Worm (Caenorhabditis elegans) whole organism, L2 larva: ENCODE measurements around the gene atln-2.

ENCODE experiments used
- C34F6.9 ChIP-seq: fragments of 150-350 bp; optimal IDR thresholded peaks from 2 replicates; lab custom pipeline; 2014; ENCODE audit warnings: missing biosample characterization, missing genetic modification characterization
- F13H6.1 ChIP-seq: sonication (generic microtip); optimal IDR thresholded peaks from 2 replicates; lab custom pipeline; 2016; ENCODE audit warnings: missing genetic modification characterization, missing compliant biosample characterization
- R02D3.7 ChIP-seq: fragments of 150-350 bp; optimal IDR thresholded peaks from 2 replicates; lab custom pipeline; 2014; ENCODE audit warnings: missing biosample characterization, missing genetic modification characterization
- alr-1 ChIP-seq: fragments of 150-350 bp; optimal IDR thresholded peaks from 2 replicates; lab custom pipeline; 2014; ENCODE audit warnings: missing biosample characterization, missing genetic modification characterization
- blmp-1 ChIP-seq: sonication (generic microtip); optimal IDR thresholded peaks from 2 replicates; lab custom pipeline; 2017; ENCODE audit warnings: missing genetic modification characterization, mild to moderate bottlenecking, missing compliant biosample characterization, antibody characterized with exemption, moderate library complexity; ENCODE audit not compliant: insufficient read depth
- ceh-82 ChIP-seq: fragments of 150-350 bp; optimal IDR thresholded peaks from 2 replicates; lab custom pipeline; 2014; ENCODE audit warnings: missing biosample characterization, missing genetic modification characterization
- crh-2 ChIP-seq: sonication (generic microtip); optimal IDR thresholded peaks from 2 replicates; lab custom pipeline; 2017; ENCODE audit warnings: missing biosample characterization, missing genetic modification characterization
- dmd-4 ChIP-seq: sonication (generic microtip); optimal IDR thresholded peaks from 2 replicates; lab custom pipeline; 2017; ENCODE audit warnings: missing biosample characterization, missing genetic modification characterization
- elt-1 ChIP-seq: fragments of 150-350 bp; optimal IDR thresholded peaks from 2 replicates; lab custom pipeline; 2014; ENCODE audit warnings: missing biosample characterization, missing genetic modification characterization
- elt-3 ChIP-seq: sonication (generic microtip); optimal IDR thresholded peaks from 2 replicates; lab custom pipeline; 2017; ENCODE audit warnings: missing biosample characterization, missing genetic modification characterization
- fos-1 ChIP-seq: fragments of 150-350 bp; optimal IDR thresholded peaks from 2 replicates; lab custom pipeline; 2014; ENCODE audit warnings: missing biosample characterization, missing genetic modification characterization
- gmeb-1 ChIP-seq: fragments of 150-350 bp; optimal IDR thresholded peaks from 2 replicates; lab custom pipeline; 2014; ENCODE audit warnings: missing biosample characterization, missing genetic modification characterization
- lin-11 ChIP-seq: fragments of 150-350 bp; sonication (generic microtip); optimal IDR thresholded peaks from 2 replicates; lab custom pipeline; 2014; ENCODE audit warnings: missing biosample characterization, missing genetic modification characterization, inconsistent platforms, mixed read lengths
- lin-13 ChIP-seq: fragments of 150-350 bp; optimal IDR thresholded peaks from 2 replicates; lab custom pipeline; 2014; ENCODE audit warnings: missing biosample characterization, missing genetic modification reagents, missing genetic modification characterization
- lin-39 ChIP-seq: fragments of 150-350 bp; optimal IDR thresholded peaks from 2 replicates; lab custom pipeline; 2014; ENCODE audit warnings: missing biosample characterization, missing genetic modification reagents, missing genetic modification characterization
- lsy-2 ChIP-seq, 2 experiments: fragments of 150-350 bp in 1 of 2; sonication (generic microtip) in 1 of 2; optimal IDR thresholded peaks; 2 replicates each; lab custom pipeline; 2014 to 2017; ENCODE audit warnings: missing biosample characterization in 2 of 2, missing genetic modification characterization in 2 of 2
- mab-5 ChIP-seq: fragments of 150-350 bp; optimal IDR thresholded peaks from 2 replicates; lab custom pipeline; 2014; ENCODE audit warnings: missing biosample characterization, missing genetic modification characterization
- nhr-10 ChIP-seq: sonication (generic microtip); optimal IDR thresholded peaks from 2 replicates; lab custom pipeline; 2017; ENCODE audit warnings: missing biosample characterization, missing genetic modification characterization
- nhr-11 ChIP-seq: fragments of 150-350 bp; optimal IDR thresholded peaks from 2 replicates; lab custom pipeline; 2014; ENCODE audit warnings: missing biosample characterization, missing genetic modification characterization
- nhr-12 ChIP-seq: fragments of 150-350 bp; optimal IDR thresholded peaks from 2 replicates; lab custom pipeline; 2014; ENCODE audit warnings: missing biosample characterization, missing genetic modification characterization
- nhr-129 ChIP-seq: fragments of 150-350 bp; optimal IDR thresholded peaks from 2 replicates; lab custom pipeline; 2014; ENCODE audit warnings: missing biosample characterization, missing genetic modification characterization
- nhr-21 ChIP-seq: fragments of 150-350 bp; optimal IDR thresholded peaks from 2 replicates; lab custom pipeline; 2014; ENCODE audit warnings: missing biosample characterization, missing genetic modification characterization
- nhr-23 ChIP-seq: fragments of 150-350 bp; optimal IDR thresholded peaks from 2 replicates; lab custom pipeline; 2014; ENCODE audit warnings: missing biosample characterization, missing genetic modification reagents, missing genetic modification characterization
- nhr-237 ChIP-seq: fragments of 150-350 bp; optimal IDR thresholded peaks from 2 replicates; lab custom pipeline; 2014; ENCODE audit warnings: missing biosample characterization, missing genetic modification characterization
- nhr-25 ChIP-seq: fragments of 150-350 bp; sonication (generic microtip); optimal IDR thresholded peaks from 3 replicates; lab custom pipeline; 2014; ENCODE audit warnings: missing biosample characterization, missing genetic modification characterization
- nhr-77 ChIP-seq: fragments of 150-350 bp; optimal IDR thresholded peaks from 2 replicates; lab custom pipeline; 2014; ENCODE audit warnings: missing biosample characterization, missing genetic modification characterization
- sem-4 ChIP-seq: fragments of 150-350 bp; optimal IDR thresholded peaks from 2 replicates; lab custom pipeline; 2014; ENCODE audit warnings: missing biosample characterization, missing genetic modification reagents, missing genetic modification characterization
- sma-3 ChIP-seq: sonication (generic microtip); optimal IDR thresholded peaks from 2 replicates; lab custom pipeline; 2016; ENCODE audit warnings: missing genetic modification reagents, missing genetic modification characterization, missing compliant biosample characterization
- sma-9 ChIP-seq, 2 experiments: fragments of 150-350 bp in 1 of 2; sonication (generic microtip) in 1 of 2; optimal IDR thresholded peaks; 2 replicates each; lab custom pipeline; 2014 to 2016; ENCODE audit warnings: missing genetic modification characterization in 2 of 2, mild to moderate bottlenecking in 1 of 2, missing biosample characterization in 1 of 2, missing compliant biosample characterization in 1 of 2, missing genetic modification reagents in 1 of 2, moderate library complexity in 1 of 2
- unc-39 ChIP-seq: fragments of 150-350 bp; optimal IDR thresholded peaks from 2 replicates; lab custom pipeline; 2014; ENCODE audit warnings: missing biosample characterization, missing genetic modification characterization
- unc-55 ChIP-seq: fragments of 150-350 bp; sonication (generic microtip); optimal IDR thresholded peaks from 3 replicates; lab custom pipeline; 2014; ENCODE audit warnings: missing biosample characterization, missing genetic modification reagents, missing genetic modification characterization
- unc-62 ChIP-seq: fragments of 150-350 bp; optimal IDR thresholded peaks from 2 replicates; lab custom pipeline; 2014; ENCODE audit warnings: missing biosample characterization, missing genetic modification reagents, missing genetic modification characterization
- ztf-1 ChIP-seq: fragments of 200-800 bp; sonication (Bioruptor generic); conservative IDR thresholded peaks from 2 replicates; pipeline ENCODE4 v1.3.6; 2022; ENCODE audit warnings: missing genetic modification characterization, missing compliant biosample characterization
- ztf-11 ChIP-seq: sonication (generic microtip); optimal IDR thresholded peaks from 2 replicates; lab custom pipeline; 2017; ENCODE audit warnings: missing biosample characterization, missing genetic modification characterization
- ztf-4 ChIP-seq: fragments of 150-350 bp; optimal IDR thresholded peaks from 2 replicates; lab custom pipeline; 2014; ENCODE audit warnings: missing biosample characterization, missing genetic modification characterization

atln-2 gene

ce11 chrIV:15020958-15021357, 39.5 kb downstream of the atln-2 start (continued):
- TF ChIP-seq nhr-237 (tag; lab: Kevin White, UChicago) (no peak), gmeb-1 (tag; lab: Kevin White, UChicago) (no peak), nhr-21 (tag; lab: Kevin White, UChicago) (no peak), unc-39 (no peak)
- TF ChIP-seq, all 48 proteins: peak for 7

DNA sequence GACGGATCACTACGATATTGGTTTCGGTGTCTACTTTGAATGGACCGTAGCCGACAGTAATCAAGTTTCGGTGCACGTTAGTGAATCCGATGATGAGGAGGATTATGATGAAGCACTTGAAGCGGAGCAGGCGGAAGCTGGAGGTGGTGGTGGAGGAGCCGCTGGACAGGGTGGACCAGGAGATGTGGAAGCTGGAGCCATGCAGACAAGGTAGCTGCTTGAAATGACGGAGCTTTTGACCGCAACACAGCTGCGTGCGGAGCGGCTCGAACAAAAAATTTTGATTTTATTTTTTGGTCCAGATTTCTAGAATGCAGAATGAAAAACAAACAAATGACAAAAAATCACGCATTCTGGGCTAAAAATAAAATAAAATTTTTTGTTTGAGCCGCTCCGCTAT, 43.0 kb downstream of the atln-2 start:
- TF ChIP-seq lin-39: no peak
- no peak for TF ChIP-seq ceh-82 (tag; lab: Kevin White, UChicago)
- TF ChIP-seq nhr-77 (tag; lab: Kevin White, UChicago): no peak
- no peak for TF ChIP-seq alr-1 (tag; lab: Kevin White, UChicago)
- TF ChIP-seq elt-3 (tag; lab: Kevin White, UChicago): no peak
- TF ChIP-seq nhr-129 (tag; lab: Kevin White, UChicago): no peak
- no peak for TF ChIP-seq elt-1 (tag; lab: Kevin White, UChicago)
- TF ChIP-seq fos-1 (tag; lab: Kevin White, UChicago): no peak
- TF ChIP-seq nhr-21 (tag; lab: Kevin White, UChicago): no peak
- no peak for TF ChIP-seq unc-62
- TF ChIP-seq dmd-4 (tag; lab: Kevin White, UChicago): no peak
- no peak for TF ChIP-seq lsy-2 (tag; optimal IDR thresholded peaks at IDR 0.05; lab: Kevin White, UChicago)
- TF ChIP-seq crh-2: no peak
- no peak for TF ChIP-seq F13H6.1 (tag; lab: Kevin White, UChicago)

DNA sequence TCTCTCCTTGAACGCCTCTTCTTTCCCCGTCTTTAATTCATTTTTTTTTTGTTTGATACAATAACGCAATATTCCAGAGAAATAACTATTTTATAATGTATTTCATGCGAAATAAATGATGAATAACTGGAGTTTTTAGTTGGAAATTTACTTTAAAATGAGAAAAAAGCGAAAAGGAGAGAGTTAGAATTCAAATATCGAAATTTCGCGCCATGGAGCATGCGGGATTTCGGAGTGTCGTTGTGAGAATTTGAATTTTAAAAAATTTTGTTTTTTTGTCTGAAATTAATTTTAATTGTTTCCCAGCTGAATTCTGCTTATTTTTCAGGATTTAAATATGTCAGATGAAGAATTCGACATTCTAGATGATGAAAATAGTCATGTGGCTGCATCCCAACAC, 44.0 kb downstream of the atln-2 start, which contains the start of gene fcd-2:
Gene fcd-2, plus strand, starts transcription at position 327 of the 400 bp plus-strand sequence.
- TF ChIP-seq crh-2: peak; percentile 48
- TF ChIP-seq C34F6.9 (tag; lab: Kevin White, UChicago): peak; percentile 66
- peak; percentile 86 for TF ChIP-seq gmeb-1 (tag; lab: Kevin White, UChicago)
- peak in 1 of 2 experiments; percentile 67 for TF ChIP-seq lsy-2 (tag; optimal IDR thresholded peaks at IDR 0.05; lab: Kevin White, UChicago)
- TF ChIP-seq ztf-4 (tag; lab: Kevin White, UChicago): peak; percentile 3
- TF ChIP-seq lin-13 (GFP tag; lab: Kevin White, UChicago): peak; percentile 63
- no peak for TF ChIP-seq ztf-1 (GFP tag; lab: Robert Waterston, UW)
- TF ChIP-seq nhr-25 (tag; lab: Kevin White, UChicago): peak; percentile 22
- no peak for TF ChIP-seq alr-1 (tag; lab: Kevin White, UChicago)
- no peak for TF ChIP-seq sma-9 (GFP tag; optimal IDR thresholded peaks at IDR 0.05; lab: Kevin White, UChicago)
- TF ChIP-seq sma-9 (tag; optimal IDR thresholded peaks at IDR 0.05; lab: Kevin White, UChicago): no peak
- peak; percentile 76 for TF ChIP-seq unc-55 (GFP tag; lab: Kevin White, UChicago)
- TF ChIP-seq nhr-12 (tag; lab: Kevin White, UChicago): no peak
- TF ChIP-seq fos-1 (tag; lab: Kevin White, UChicago): peak; percentile 24
- TF ChIP-seq nhr-129 (tag; lab: Kevin White, UChicago): peak; percentile 73
- TF ChIP-seq sma-3 (GFP tag; lab: Kevin White, UChicago): peak; percentile 21
- no peak for TF ChIP-seq ztf-11
- TF ChIP-seq nhr-23 (tag; lab: Kevin White, UChicago): no peak
- TF ChIP-seq nhr-11 (tag; lab: Kevin White, UChicago): no peak
- TF ChIP-seq mab-5 (tag; lab: Kevin White, UChicago): no peak

DNA sequence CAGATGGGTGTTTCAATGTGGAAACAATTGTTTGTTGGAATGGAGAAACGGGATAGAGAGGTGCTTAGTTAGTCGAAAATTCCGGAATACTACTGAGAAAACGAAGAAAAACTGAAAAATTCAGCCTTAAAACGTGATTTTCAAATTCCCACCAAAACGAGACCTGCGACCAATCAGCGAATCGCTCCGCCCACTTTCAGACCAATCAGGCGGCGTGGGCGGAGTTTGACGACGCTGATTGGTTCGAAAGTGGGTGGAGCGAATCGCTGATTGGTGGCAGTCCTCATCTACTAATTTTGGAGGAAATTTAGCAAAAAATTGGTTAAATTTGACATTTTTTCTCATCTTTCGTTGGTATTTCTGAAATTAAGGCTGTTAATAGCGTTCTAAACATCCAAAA, 45.9 kb downstream of the atln-2 start:
- TF ChIP-seq sma-3 (GFP tag; lab: Kevin White, UChicago) (no peak), nhr-11 (tag; lab: Kevin White, UChicago) (no peak), R02D3.7 (no peak), lin-11 (tag; lab: Kevin White, UChicago) (no peak), nhr-10 (tag; lab: Kevin White, UChicago) (no peak)

DNA sequence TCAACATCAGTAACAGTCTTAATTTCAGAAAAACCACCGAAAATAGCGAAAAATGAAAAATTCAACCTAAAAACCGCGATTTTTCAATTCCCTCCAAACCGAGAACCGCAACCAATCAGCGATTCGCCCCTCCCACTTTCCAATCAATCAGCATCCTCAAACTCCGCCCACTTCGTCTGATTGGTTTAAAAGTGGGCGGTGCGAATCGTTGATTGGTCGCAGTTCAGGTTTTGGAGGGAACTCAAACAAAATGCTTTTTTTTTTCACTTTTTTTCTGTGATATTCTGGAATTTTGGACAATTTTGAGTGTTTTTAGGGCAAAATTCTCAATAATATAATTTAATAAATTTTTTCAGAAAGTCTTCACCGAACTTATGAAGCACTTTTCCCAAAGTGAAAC, 46.5 kb downstream of the atln-2 start:
- no peak for TF ChIP-seq nhr-129 (tag; lab: Kevin White, UChicago)
- no peak for TF ChIP-seq unc-62
- no peak for TF ChIP-seq nhr-237 (tag; lab: Kevin White, UChicago)
- TF ChIP-seq gmeb-1 (tag; lab: Kevin White, UChicago): no peak
- TF ChIP-seq lin-11 (tag; lab: Kevin White, UChicago): no peak
- no peak for TF ChIP-seq nhr-23 (tag; lab: Kevin White, UChicago)
- no peak for TF ChIP-seq nhr-11 (tag; lab: Kevin White, UChicago)
- no peak for TF ChIP-seq ceh-82 (tag; lab: Kevin White, UChicago)
- no peak for TF ChIP-seq nhr-12 (tag; lab: Kevin White, UChicago)
- TF ChIP-seq dmd-4 (tag; lab: Kevin White, UChicago): no peak
- TF ChIP-seq crh-2: no peak
- TF ChIP-seq unc-55 (GFP tag; lab: Kevin White, UChicago): no peak
- no peak for TF ChIP-seq sem-4 (tag; lab: Kevin White, UChicago)
- no peak for TF ChIP-seq blmp-1 (tag; lab: Kevin White, UChicago)
- no peak for TF ChIP-seq R02D3.7
- TF ChIP-seq sma-9 (GFP tag; optimal IDR thresholded peaks at IDR 0.05; lab: Kevin White, UChicago): no peak
- no peak for TF ChIP-seq sma-9 (tag; optimal IDR thresholded peaks at IDR 0.05; lab: Kevin White, UChicago)
- no peak for TF ChIP-seq lin-39
- TF ChIP-seq C34F6.9 (tag; lab: Kevin White, UChicago): no peak
- no peak for TF ChIP-seq elt-1 (tag; lab: Kevin White, UChicago)
- TF ChIP-seq, all 48 proteins: peak for 0
